Worm (Caenorhabditis elegans) whole organism, late embryonic: ENCODE data around the gene Y37E11B.10.
A peak's percentile ranks its signal among the peaks of the same experiment; 100 is the strongest.

Experiments used
- C38D4.7 ChIP-seq: fragments of 200-800 bp; sonication (Bioruptor generic); optimal IDR thresholded peaks from 2 replicates; lab custom pipeline; 2018; ENCODE audit warnings: mild to moderate bottlenecking, missing genetic modification characterization, moderate library complexity, missing compliant biosample characterization
- K02D7.2 ChIP-seq: sonication (generic microtip); optimal IDR thresholded peaks from 2 replicates; lab custom pipeline; 2017; ENCODE audit warnings: mild to moderate bottlenecking, missing genetic modification characterization, missing compliant biosample characterization
- K09A11.1 ChIP-seq: sonication (generic microtip); optimal IDR thresholded peaks from 2 replicates; lab custom pipeline; 2017; ENCODE audit warnings: antibody characterized with exemption, mild to moderate bottlenecking, missing genetic modification characterization, missing compliant biosample characterization; ENCODE audit not compliant: insufficient read depth
- Y22D7AL.16 ChIP-seq: sonication (generic microtip); optimal IDR thresholded peaks from 2 replicates; lab custom pipeline; 2016; ENCODE audit warnings: missing genetic modification characterization, missing compliant biosample characterization
- ahr-1 ChIP-seq: sonication (generic microtip); optimal IDR thresholded peaks from 2 replicates; lab custom pipeline; 2016; ENCODE audit warnings: missing genetic modification characterization, missing compliant biosample characterization
- ceh-18 ChIP-seq: sonication (generic microtip); optimal IDR thresholded peaks from 2 replicates; lab custom pipeline; 2016; ENCODE audit warnings: missing genetic modification characterization, missing compliant biosample characterization
- ceh-22 ChIP-seq: sonication (generic microtip); optimal IDR thresholded peaks from 2 replicates; lab custom pipeline; 2017; ENCODE audit warnings: missing biosample characterization, missing genetic modification characterization
- ceh-24 ChIP-seq: sonication (generic microtip); optimal IDR thresholded peaks from 2 replicates; lab custom pipeline; 2016; ENCODE audit warnings: mild to moderate bottlenecking, missing genetic modification characterization, missing compliant biosample characterization
- ceh-34 ChIP-seq: sonication (generic microtip); optimal IDR thresholded peaks from 2 replicates; lab custom pipeline; 2016; ENCODE audit warnings: mild to moderate bottlenecking, missing genetic modification characterization, missing compliant biosample characterization
- ceh-6 ChIP-seq: fragments of 200-800 bp; sonication (Bioruptor generic); optimal IDR thresholded peaks from 2 replicates; lab custom pipeline; 2018; ENCODE audit warnings: mild to moderate bottlenecking, missing genetic modification characterization, missing compliant biosample characterization
- che-1 ChIP-seq: sonication (generic microtip); optimal IDR thresholded peaks from 2 replicates; lab custom pipeline; 2016; ENCODE audit warnings: mild to moderate bottlenecking, missing genetic modification characterization, missing compliant biosample characterization
- elt-2 ChIP-seq: sonication (generic microtip); optimal IDR thresholded peaks from 2 replicates; lab custom pipeline; 2016; ENCODE audit warnings: missing genetic modification reagents, missing genetic modification characterization, missing compliant biosample characterization
- elt-4 ChIP-seq: sonication (generic microtip); optimal IDR thresholded peaks from 2 replicates; lab custom pipeline; 2016; ENCODE audit warnings: missing genetic modification characterization, missing compliant biosample characterization
- eyg-1 ChIP-seq: sonication (generic microtip); optimal IDR thresholded peaks from 2 replicates; lab custom pipeline; 2016; ENCODE audit warnings: missing genotype, missing genetic modification characterization, missing compliant biosample characterization
- fkh-6 ChIP-seq: sonication (generic microtip); optimal IDR thresholded peaks from 2 replicates; lab custom pipeline; 2016; ENCODE audit warnings: missing genetic modification characterization, missing compliant biosample characterization
- gmeb-2 ChIP-seq: sonication (generic microtip); optimal IDR thresholded peaks from 2 replicates; lab custom pipeline; 2016; ENCODE audit warnings: missing genetic modification characterization, inconsistent platforms, missing compliant biosample characterization
- hlh-13 ChIP-seq: fragments of 200-800 bp; sonication (Bioruptor generic); optimal IDR thresholded peaks from 2 replicates; lab custom pipeline; 2018; ENCODE audit warnings: mild to moderate bottlenecking, missing genetic modification characterization, missing compliant biosample characterization
- hlh-30 ChIP-seq: sonication (generic microtip); optimal IDR thresholded peaks from 2 replicates; lab custom pipeline; 2017; ENCODE audit warnings: antibody characterized with exemption, missing genetic modification characterization, missing compliant biosample characterization; ENCODE audit not compliant: insufficient read depth
- hlh-8 ChIP-seq: sonication (generic microtip); optimal IDR thresholded peaks from 2 replicates; lab custom pipeline; 2016; ENCODE audit warnings: missing genotype, missing genetic modification characterization, missing compliant biosample characterization
- lim-6 ChIP-seq: sonication (generic microtip); optimal IDR thresholded peaks from 2 replicates; lab custom pipeline; 2016; ENCODE audit warnings: missing genetic modification characterization, missing compliant biosample characterization
- madf-2 ChIP-seq: sonication (generic microtip); optimal IDR thresholded peaks from 2 replicates; lab custom pipeline; 2017; ENCODE audit warnings: missing genetic modification characterization, missing compliant biosample characterization
- nfya-1 ChIP-seq: sonication (generic microtip); optimal IDR thresholded peaks from 2 replicates; lab custom pipeline; 2017; ENCODE audit warnings: missing genetic modification characterization, mild to moderate bottlenecking, missing compliant biosample characterization, antibody characterized with exemption, moderate library complexity
- nhr-11 ChIP-seq: fragments of 150-350 bp; optimal IDR thresholded peaks from 2 replicates; lab custom pipeline; 2014; ENCODE audit warnings: missing biosample characterization, missing genetic modification characterization
- npax-4 ChIP-seq: sonication (generic microtip); optimal IDR thresholded peaks from 2 replicates; lab custom pipeline; 2016; ENCODE audit warnings: missing genetic modification characterization, missing compliant biosample characterization
- pat-9 ChIP-seq: fragments of 200-800 bp; sonication (Bioruptor generic); optimal IDR thresholded peaks from 2 replicates; lab custom pipeline; 2018; ENCODE audit warnings: mild to moderate bottlenecking, missing genetic modification characterization, moderate library complexity, missing compliant biosample characterization
- pha-4 ChIP-seq: fragments of 150-350 bp; optimal IDR thresholded peaks from 2 replicates; lab custom pipeline; 2018; ENCODE audit warnings: missing biosample characterization, missing genetic modification reagents, missing genetic modification characterization
- ref-2 ChIP-seq: sonication (generic microtip); optimal IDR thresholded peaks from 2 replicates; lab custom pipeline; 2016; ENCODE audit warnings: missing genetic modification characterization, missing compliant biosample characterization
- rnt-1 ChIP-seq: sonication (generic microtip); optimal IDR thresholded peaks from 2 replicates; lab custom pipeline; 2016; ENCODE audit warnings: missing genetic modification characterization, missing compliant biosample characterization
- sox-4 ChIP-seq: sonication (generic microtip); optimal IDR thresholded peaks from 2 replicates; lab custom pipeline; 2017; ENCODE audit warnings: mild to moderate bottlenecking, missing genetic modification characterization, inconsistent platforms, missing compliant biosample characterization
- tbx-2 ChIP-seq: sonication (generic microtip); optimal IDR thresholded peaks from 2 replicates; lab custom pipeline; 2016; ENCODE audit warnings: missing genetic modification characterization, missing compliant biosample characterization
- ttx-3 ChIP-seq: sonication (generic microtip); optimal IDR thresholded peaks from 2 replicates; lab custom pipeline; 2016; ENCODE audit warnings: missing genetic modification reagents, missing genetic modification characterization, missing compliant biosample characterization
- unc-55 ChIP-seq: sonication (generic microtip); optimal IDR thresholded peaks from 2 replicates; lab custom pipeline; 2017; ENCODE audit warnings: missing biosample characterization, missing genetic modification reagents, missing genetic modification characterization

The Y37E11B.10 gene

DNA sequence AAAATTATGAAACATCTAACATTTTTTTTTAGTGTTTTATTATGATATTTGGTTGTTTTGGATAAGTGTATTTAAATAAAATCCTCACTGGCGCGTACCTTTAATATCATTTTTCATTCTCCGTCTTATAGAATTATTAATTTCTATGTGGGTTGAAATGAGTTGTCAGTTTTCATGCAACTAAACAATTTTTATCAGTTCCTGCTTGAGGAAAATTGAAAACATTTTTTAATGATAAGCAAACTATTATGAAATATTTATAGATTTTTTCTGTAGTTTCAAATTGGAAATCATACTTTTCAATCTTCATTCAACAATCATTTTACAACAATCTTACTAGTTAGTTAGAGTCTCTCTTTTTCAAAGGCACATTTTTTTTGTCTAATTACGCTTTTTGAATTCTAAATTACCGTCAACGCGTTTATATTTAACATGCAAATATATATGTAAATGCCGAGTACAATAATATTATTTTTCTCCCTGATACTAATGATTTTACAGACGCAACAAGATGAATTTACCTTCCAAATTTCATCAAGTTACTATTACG, at the start of gene Y37E11B.10, which contains the start of gene kgb-2:
TSS of gene Y37E11B.10 (minus strand) at position 182 of the 550 bp plus-strand sequence.
TSS of gene kgb-2 (plus strand) at position 500 of the 550 bp plus-strand sequence.
- TF ChIP-seq pha-4 (tag; lab: Kevin White, UChicago), result no peak
- no peak for TF ChIP-seq nfya-1 (tag; lab: Kevin White, UChicago)
- no peak for TF ChIP-seq ttx-3 (tag; lab: Kevin White, UChicago)
- no peak for TF ChIP-seq nhr-11 (tag; lab: Kevin White, UChicago)
- TF ChIP-seq C38D4.7 (GFP tag; lab: Kevin White, UChicago), result no peak
- no peak for TF ChIP-seq fkh-6 (tag; lab: Kevin White, UChicago)
- TF ChIP-seq hlh-13, result no peak

DNA sequence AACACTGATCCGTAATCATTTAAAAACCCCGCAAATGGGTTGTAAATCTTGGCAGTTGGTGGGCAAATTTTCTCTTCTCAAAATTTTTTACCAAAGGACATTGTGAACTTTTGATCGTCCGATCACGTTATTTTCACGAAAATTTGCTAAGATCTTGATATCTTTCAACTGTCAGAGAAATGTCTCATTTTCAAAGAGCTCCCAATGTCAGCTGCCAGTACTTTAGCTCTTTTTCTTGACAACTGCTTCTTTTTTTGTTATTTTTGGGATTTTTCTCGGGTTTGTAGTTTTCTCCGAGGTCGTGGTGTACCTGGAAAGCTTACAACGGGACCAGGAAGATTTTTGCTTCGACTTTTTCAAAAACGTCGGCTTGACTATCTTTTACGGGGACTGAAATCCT, 49.6 kb upstream of the Y37E11B.10 start:
- TF ChIP-seq hlh-30 (tag; lab: Kevin White, UChicago) (no peak), elt-4 (tag; lab: Kevin White, UChicago) (no peak), che-1 (tag; lab: Kevin White, UChicago) (no peak), eyg-1 (tag; lab: Kevin White, UChicago) (no peak), unc-55 (GFP tag; lab: Kevin White, UChicago) (no peak), K02D7.2 (tag; lab: Kevin White, UChicago) (no peak), elt-2 (tag; lab: Kevin White, UChicago) (no peak), ceh-24 (tag; lab: Kevin White, UChicago) (no peak), lim-6 (tag; lab: Kevin White, UChicago) (no peak), nhr-11 (tag; lab: Kevin White, UChicago) (no peak), hlh-13 (no peak)

DNA sequence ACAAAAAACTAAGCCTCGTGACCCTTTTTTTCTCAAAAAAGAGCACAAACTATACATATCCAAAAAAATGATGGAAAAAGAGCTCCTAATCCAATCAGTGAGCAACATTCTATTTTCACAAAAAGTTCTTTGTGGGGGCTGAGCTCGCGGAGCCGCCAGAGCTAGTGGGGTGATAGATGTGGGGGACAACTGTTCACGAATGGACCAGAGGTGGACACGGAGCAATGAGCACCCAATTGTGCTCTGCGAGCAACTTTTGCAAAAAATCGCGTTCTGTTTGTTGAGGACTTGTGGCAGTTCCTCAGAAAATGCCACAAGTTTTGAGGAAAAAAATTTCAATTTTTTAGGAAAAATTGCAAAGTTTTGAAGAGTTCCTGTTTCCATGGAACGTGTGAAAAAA, 48.6 kb upstream of the Y37E11B.10 start:
- TF ChIP-seq unc-55 (GFP tag; lab: Kevin White, UChicago) (peak; percentile 57), lim-6 (tag; lab: Kevin White, UChicago) (no peak), npax-4 (tag; lab: Kevin White, UChicago) (no peak)

DNA sequence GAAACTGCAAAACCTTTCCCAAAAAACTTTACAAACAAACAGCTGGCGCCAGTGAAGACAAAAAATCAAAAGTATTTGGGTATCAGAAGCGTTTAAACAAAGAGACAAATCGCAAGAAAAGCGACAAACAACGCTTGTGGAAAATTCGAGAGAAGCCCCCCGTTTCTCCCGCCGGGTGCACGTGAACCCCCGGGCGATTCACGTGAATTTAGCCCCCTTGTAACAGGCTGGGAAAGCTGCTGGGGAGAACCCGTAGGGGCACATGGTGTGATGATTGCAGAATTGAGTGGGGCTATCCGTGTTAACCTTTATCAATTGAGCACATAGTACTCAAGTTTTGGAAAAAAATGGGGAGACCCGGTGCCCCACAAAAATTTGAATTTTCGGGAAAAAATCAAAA, 47.9 kb upstream of the Y37E11B.10 start:
- no peak for TF ChIP-seq sox-4
- TF ChIP-seq ceh-22 (tag; lab: Kevin White, UChicago), result no peak
- no peak for TF ChIP-seq Y22D7AL.16 (tag; lab: Kevin White, UChicago)
- TF ChIP-seq hlh-30 (tag; lab: Kevin White, UChicago), result peak; percentile 30
- TF ChIP-seq gmeb-2 (tag; lab: Kevin White, UChicago), result no peak
- TF ChIP-seq nfya-1 (tag; lab: Kevin White, UChicago), result no peak
- TF ChIP-seq ref-2, result peak; percentile 35
- no peak for TF ChIP-seq lim-6 (tag; lab: Kevin White, UChicago)
- TF ChIP-seq ceh-18 (tag; lab: Kevin White, UChicago), result peak; percentile 91
- TF ChIP-seq tbx-2 (tag; lab: Kevin White, UChicago), result peak; percentile 59
- TF ChIP-seq unc-55 (GFP tag; lab: Kevin White, UChicago), result peak; percentile 35
- TF ChIP-seq pat-9 (tag; lab: Kevin White, UChicago), result peak; percentile 12
- TF ChIP-seq rnt-1 (tag; lab: Kevin White, UChicago), result peak; percentile 78
- TF ChIP-seq, all 69 proteins: peak for 7

DNA sequence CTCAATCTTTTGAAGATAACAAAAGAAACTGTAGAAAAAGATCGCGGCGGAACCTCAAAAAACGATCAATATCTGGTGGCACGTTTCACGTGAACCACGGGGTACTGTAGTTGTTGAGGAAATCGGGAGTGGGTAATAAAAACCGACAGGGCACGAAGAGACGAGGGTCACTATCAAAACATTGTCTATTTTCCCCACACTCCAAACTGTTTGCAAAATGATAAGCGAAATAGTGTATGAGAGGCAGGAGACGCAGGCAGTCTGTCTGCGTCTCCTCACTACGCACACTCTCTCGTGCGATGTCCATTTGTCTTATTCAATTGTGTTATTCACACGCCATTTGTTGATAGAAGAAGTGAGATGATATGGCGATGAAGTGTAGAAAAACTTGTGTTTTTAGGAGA, 47.2 kb upstream of the Y37E11B.10 start:
- TF ChIP-seq Y22D7AL.16 (tag; lab: Kevin White, UChicago), result no peak
- no peak for TF ChIP-seq madf-2 (tag; lab: Kevin White, UChicago)
- no peak for TF ChIP-seq K09A11.1 (tag; lab: Kevin White, UChicago)
- peak; percentile 46 for TF ChIP-seq elt-2 (tag; lab: Kevin White, UChicago)
- TF ChIP-seq ceh-6 (GFP tag; lab: Kevin White, UChicago), result no peak
- no peak for TF ChIP-seq ahr-1 (tag; lab: Kevin White, UChicago)
- no peak for TF ChIP-seq nfya-1 (tag; lab: Kevin White, UChicago)
- TF ChIP-seq hlh-8 (tag; lab: Kevin White, UChicago), result no peak
- no peak for TF ChIP-seq ceh-34 (tag; lab: Kevin White, UChicago)
- peak; percentile 73 for TF ChIP-seq unc-55 (GFP tag; lab: Kevin White, UChicago)
- no peak for TF ChIP-seq eyg-1 (tag; lab: Kevin White, UChicago)
- no peak for TF ChIP-seq che-1 (tag; lab: Kevin White, UChicago)
